Worm (Caenorhabditis elegans): ENCODE results near the gene ctsa-4.1.

Gene ctsa-4.1

ce11 chrII:6366696-6367095, at the start of gene ctsa-4.1:
TSS of gene ctsa-4.1 (plus strand) at chrII:6366996.
- TF ChIP-seq efl-1 (optimal IDR thresholded peaks at IDR 0.05) (no peak), efl-1 (GFP tag; optimal IDR thresholded peaks at IDR 0.05 in 1 of 2) (peak in 1 of 2 experiments; percentile 24), unc-86 (tag; optimal IDR thresholded peaks at IDR 0.05) (no peak)

ce11 chrII:6320655-6321388, 46.0 kb upstream of the ctsa-4.1 start, which contains the start of gene efr-3:
TSS of gene efr-3 (minus strand) at chrII:6321159.
- TF ChIP-seq nhr-12 (tag; optimal IDR thresholded peaks at IDR 0.05) (no peak), hlh-17 (GFP tag; optimal IDR thresholded peaks at IDR 0.05; ENCODE audit: borderline replicate concordance) (no peak), aha-1 (tag; optimal IDR thresholded peaks at IDR 0.05) (no peak), jun-1 (tag; optimal IDR thresholded peaks at IDR 0.05) (no peak), sox-4 (tag; optimal IDR thresholded peaks at IDR 0.05) (no peak), unc-62 (GFP tag; optimal IDR thresholded peaks at IDR 0.05) (no peak), C34B4.2 (tag; optimal IDR thresholded peaks at IDR 0.05) (no peak), tbx-2 (tag; optimal IDR thresholded peaks at IDR 0.05) (peak; percentile 58), unc-130 (tag; optimal IDR thresholded peaks at IDR 0.05) (no peak), pax-3 (tag; optimal IDR thresholded peaks at IDR 0.05) (no peak), nhr-90 (tag; optimal IDR thresholded peaks at IDR 0.05; ENCODE audit: poor library complexity) (peak; percentile 21), aly-2 (tag; optimal IDR thresholded peaks at IDR 0.05) (no peak), zip-4 (GFP tag; optimal IDR thresholded peaks at IDR 0.05) (no peak), fos-1 (tag; optimal IDR thresholded peaks at IDR 0.05) (no peak), unc-98 (GFP tag; IDR thresholded peaks at IDR 0.05) (no peak), nhr-71 (tag; optimal IDR thresholded peaks at IDR 0.05) (peak; percentile 60), blmp-1 (tag; optimal IDR thresholded peaks at IDR 0.05) (peak; percentile 31), nhr-77 (tag; optimal IDR thresholded peaks at IDR 0.05) (no peak), mdl-1 (tag; optimal IDR thresholded peaks at IDR 0.05) (no peak), dpl-1 (GFP tag; optimal IDR thresholded peaks at IDR 0.05) (peak; percentile 89 to 95 (median 93)), pag-3 (tag; optimal IDR thresholded peaks at IDR 0.05; ENCODE audit: borderline replicate concordance, insufficient read depth) (no peak), dsc-1 (tag; optimal IDR thresholded peaks at IDR 0.05) (no peak), xbp-1 (tag; optimal IDR thresholded peaks at IDR 0.05) (peak; percentile 55), tlp-1 (tag; optimal IDR thresholded peaks at IDR 0.05) (no peak), nhr-237 (tag; optimal IDR thresholded peaks at IDR 0.05) (no peak), nhr-19 (GFP tag; conservative IDR thresholded peaks at IDR 0.05) (peak; percentile 21; the same call in 1 of the 2 replicates), egl-13 (tag; optimal IDR thresholded peaks at IDR 0.05) (no peak), C04F5.9 (tag; optimal IDR thresholded peaks at IDR 0.05) (no peak), ama-1 (optimal IDR thresholded peaks at IDR 0.05) (no peak), fkh-10 (GFP tag; optimal IDR thresholded peaks at IDR 0.05) (no peak), snpc-4 (tag; optimal IDR thresholded peaks at IDR 0.05) (peak; percentile 24), lin-14 (GFP tag; optimal IDR thresholded peaks at IDR 0.05) (peak; percentile 47), efl-1 (optimal IDR thresholded peaks at IDR 0.05) (peak; percentile 81 to 93), efl-1 (GFP tag; optimal IDR thresholded peaks at IDR 0.05 in 1 of 2) (peak; percentile 94 to 99), ceh-8 (GFP tag; optimal IDR thresholded peaks at IDR 0.05) (no peak), nhr-47 (tag; optimal IDR thresholded peaks at IDR 0.05) (peak; percentile 67), ztf-4 (tag; optimal IDR thresholded peaks at IDR 0.05) (no peak), mep-1 (tag; optimal IDR thresholded peaks at IDR 0.05) (peak; percentile 62), ztf-11 (tag; optimal IDR thresholded peaks at IDR 0.05) (no peak), hlh-4 (tag; optimal IDR thresholded peaks at IDR 0.05) (no peak), zag-1 (tag; optimal IDR thresholded peaks at IDR 0.05) (no peak), lir-3 (tag; optimal IDR thresholded peaks at IDR 0.05; ENCODE audit: poor library complexity) (no peak), nhr-76 (tag; optimal IDR thresholded peaks at IDR 0.05) (no peak), pqm-1 (tag; optimal IDR thresholded peaks at IDR 0.05) (no peak), lin-15B (tag; optimal IDR thresholded peaks at IDR 0.05) (peak; percentile 24), efl-3 (GFP tag; optimal IDR thresholded peaks at IDR 0.05) (no peak), lin-13 (GFP tag; optimal IDR thresholded peaks at IDR 0.05) (no peak), sptf-1 (tag; optimal IDR thresholded peaks at IDR 0.05) (no peak), unc-30 (tag; optimal IDR thresholded peaks at IDR 0.05) (no peak)
